Worm (Caenorhabditis elegans): Measurements from ENCODE around the gene ymel-1.

- TF ChIP-seq mxl-2 (GFP tag; conservative IDR thresholded peaks at IDR 0.05): no peak
- TF ChIP-seq unc-62 (GFP tag; optimal IDR thresholded peaks at IDR 0.05 in 1 of 2): no peak
- TF ChIP-seq unc-62 (tag; optimal IDR thresholded peaks at IDR 0.05): no peak
- TF ChIP-seq mdt-29 (GFP tag; IDR thresholded peaks at IDR 0.05): no peak
- TF ChIP-seq zfp-2 (tag; optimal IDR thresholded peaks at IDR 0.05): no peak
- no peak for TF ChIP-seq F44E2.7 (GFP tag; IDR thresholded peaks at IDR 0.05)
- no peak for TF ChIP-seq nhr-11 (tag; optimal IDR thresholded peaks at IDR 0.05)
- peak; percentile 44 for TF ChIP-seq nhr-28 (tag; optimal IDR thresholded peaks at IDR 0.05)
- TF ChIP-seq lsy-2 (tag; optimal IDR thresholded peaks at IDR 0.05): no peak
- no peak for TF ChIP-seq skn-1 (tag; optimal IDR thresholded peaks at IDR 0.05)
Observed at ce11 chrIII:10376041-10376440, 39.9 kb upstream of the ymel-1 start.

Data from whole organism, L4 larva.